Fruit fly (Drosophila melanogaster) whole organism, embryonic: ENCODE data around the gene CG5214.

Experiments used
- Atf6 ChIP-seq: fragments of 200-800 bp; sonication (Bioruptor generic); IDR thresholded peaks from 2 replicates; pipeline ENCODE4 v1.3.6; 2022; ENCODE audit warnings: missing biosample characterization, missing genetic modification characterization
- C15 ChIP-seq: fragments of 200-800 bp; sonication (Bioruptor generic); IDR thresholded peaks from 3 replicates; pipeline ENCODE4 v1.3.6; 2022; ENCODE audit warnings: missing biosample characterization, missing genetic modification characterization
- CG10209 ChIP-seq: fragments of 200-800 bp; sonication (Bioruptor generic); optimal IDR thresholded peaks from 3 replicates; lab custom pipeline; 2017; ENCODE audit warnings: missing biosample characterization, mild to moderate bottlenecking, missing genetic modification characterization, missing genetic modification reagents
- CG10366 ChIP-seq: fragments of 200-800 bp; sonication (Bioruptor generic); IDR thresholded peaks from 2 replicates; pipeline ENCODE4 v1.3.6; 2022; ENCODE audit warnings: missing biosample characterization, missing genetic modification characterization
- CG10979 ChIP-seq: fragments of 200-800 bp; sonication (Bioruptor generic); optimal IDR thresholded peaks from 2 replicates; lab custom pipeline; 2018; ENCODE audit warnings: missing biosample characterization, mild to moderate bottlenecking, missing genetic modification characterization, moderate library complexity
- CG1233 ChIP-seq: fragments of 200-800 bp; sonication (Bioruptor generic); optimal IDR thresholded peaks from 4 replicates; lab custom pipeline; 2018; ENCODE audit warnings: missing biosample characterization, mild to moderate bottlenecking, missing genetic modification characterization
- CG14014 ChIP-seq: fragments of 200-800 bp; sonication (Bioruptor generic); IDR thresholded peaks from 2 replicates; pipeline ENCODE4 v1.3.6; 2022; ENCODE audit warnings: missing biosample characterization, missing genetic modification characterization
- CG17186 ChIP-seq: fragments of 200-800 bp; sonication (Bioruptor generic); optimal IDR thresholded peaks from 3 replicates; lab custom pipeline; 2017; ENCODE audit warnings: missing biosample characterization, missing genetic modification reagents, missing genetic modification characterization
- CG17829 ChIP-seq: fragments of 200-800 bp; optimal IDR thresholded peaks from 2 replicates; lab custom pipeline; 2019; ENCODE audit warnings: missing biosample characterization, mild to moderate bottlenecking, missing genetic modification characterization, moderate library complexity
- CG18011 ChIP-seq: fragments of 200-800 bp; sonication (Bioruptor generic); optimal IDR thresholded peaks from 2 replicates; lab custom pipeline; 2017; ENCODE audit warnings: missing biosample characterization, missing genetic modification characterization, mild to moderate bottlenecking, moderate library complexity, missing genotype
- CG2889 ChIP-seq: fragments of 200-800 bp; sonication (Bioruptor generic); IDR thresholded peaks from 3 replicates; pipeline ENCODE4 v1.3.6; 2022; ENCODE audit warnings: missing biosample characterization, missing genetic modification characterization
- CG3407 ChIP-seq: fragments of 200-800 bp; sonication (Bioruptor generic); optimal IDR thresholded peaks from 2 replicates; lab custom pipeline; 2018; ENCODE audit warnings: missing biosample characterization, mild to moderate bottlenecking, missing genetic modification characterization
- CG4424 ChIP-seq: fragments of 200-800 bp; sonication (Bioruptor generic); optimal IDR thresholded peaks from 3 replicates; lab custom pipeline; 2016; ENCODE audit warnings: missing biosample characterization, missing genetic modification characterization
- CG4820 ChIP-seq: fragments of 200-800 bp; sonication (Bioruptor generic); optimal IDR thresholded peaks from 3 replicates; lab custom pipeline; 2016; ENCODE audit warnings: missing biosample characterization, missing genetic modification characterization
- CG6813 ChIP-seq: fragments of 200-800 bp; sonication (Bioruptor generic); optimal IDR thresholded peaks from 2 replicates; lab custom pipeline; 2017; ENCODE audit warnings: missing biosample characterization, missing genetic modification characterization, mild to moderate bottlenecking, moderate library complexity, missing genetic modification reagents
- CG7271 ChIP-seq: fragments of 200-800 bp; sonication (Bioruptor generic); optimal IDR thresholded peaks from 2 replicates; lab custom pipeline; 2018; ENCODE audit warnings: missing biosample characterization, mild to moderate bottlenecking, missing genetic modification characterization, moderate library complexity
- CHES-1-like ChIP-seq: fragments of 200-800 bp; sonication (Bioruptor generic); optimal IDR thresholded peaks from 2 replicates; lab custom pipeline; 2016; ENCODE audit warnings: missing biosample characterization, missing genetic modification characterization
- Camta ChIP-seq: fragments of 200-800 bp; sonication (Bioruptor generic); optimal IDR thresholded peaks from 2 replicates; lab custom pipeline; 2016; ENCODE audit warnings: missing biosample characterization, missing genetic modification characterization
- Dip2 ChIP-seq: fragments of 200-800 bp; sonication (Bioruptor generic); IDR thresholded peaks from 2 replicates; pipeline ENCODE4 v1.3.6; 2022; ENCODE audit warnings: missing biosample characterization, missing genetic modification characterization
- HLH4C ChIP-seq: fragments of 200-800 bp; sonication (Bioruptor generic); IDR thresholded peaks from 3 replicates; pipeline ENCODE4 v1.3.6; 2022; ENCODE audit warnings: missing biosample characterization, missing genetic modification characterization; ENCODE audit not compliant: partially characterized antibody
- Hmx ChIP-seq: fragments of 200-800 bp; sonication (Bioruptor generic); optimal IDR thresholded peaks from 2 replicates; lab custom pipeline; 2016; ENCODE audit warnings: missing biosample characterization, missing genetic modification characterization
- MESR4 ChIP-seq: fragments of 200-800 bp; sonication (Bioruptor generic); optimal IDR thresholded peaks from 2 replicates; lab custom pipeline; 2018; ENCODE audit warnings: missing biosample characterization, mild to moderate bottlenecking, missing genetic modification characterization, moderate library complexity
- MTF-1 ChIP-seq: fragments of 200-800 bp; sonication (Bioruptor generic); optimal IDR thresholded peaks from 2 replicates; lab custom pipeline; 2018; ENCODE audit warnings: missing biosample characterization, mild to moderate bottlenecking, missing genetic modification characterization, borderline replicate concordance
- Six4 ChIP-seq: fragments of 200-800 bp; sonication (Bioruptor generic); optimal IDR thresholded peaks from 2 replicates; lab custom pipeline; 2016; ENCODE audit warnings: missing biosample characterization, missing genetic modification characterization
- Sox100B ChIP-seq: fragments of 200-800 bp; sonication (Bioruptor generic); optimal IDR thresholded peaks from 3 replicates; lab custom pipeline; 2018; ENCODE audit warnings: missing biosample characterization, mild to moderate bottlenecking, missing genetic modification characterization
- Vsx1 ChIP-seq: fragments of 200-800 bp; sonication (Bioruptor generic); optimal IDR thresholded peaks from 2 replicates; lab custom pipeline; 2017; ENCODE audit warnings: missing biosample characterization, mild to moderate bottlenecking, missing genetic modification characterization, missing genetic modification reagents
- ac ChIP-seq: fragments of 200-800 bp; sonication (Bioruptor generic); optimal IDR thresholded peaks from 3 replicates; lab custom pipeline; 2017; ENCODE audit warnings: missing biosample characterization, mild to moderate bottlenecking, missing genetic modification characterization
- aop ChIP-seq: fragments of 200-800 bp; sonication (Bioruptor generic); IDR thresholded peaks from 2 replicates; pipeline ENCODE4 v1.3.6; 2022; ENCODE audit warnings: missing biosample characterization, missing genetic modification characterization
- ash1 ChIP-seq: fragments of 200-800 bp; sonication (Bioruptor generic); optimal IDR thresholded peaks from 2 replicates; lab custom pipeline; 2018; ENCODE audit warnings: missing biosample characterization, mild to moderate bottlenecking, missing genetic modification characterization
- bab2 ChIP-seq: fragments of 200-800 bp; sonication (Bioruptor generic); optimal IDR thresholded peaks from 2 replicates; lab custom pipeline; 2016; ENCODE audit warnings: missing biosample characterization, missing genetic modification characterization
- cato ChIP-seq: fragments of 200-800 bp; sonication (Bioruptor generic); optimal IDR thresholded peaks from 2 replicates; lab custom pipeline; 2016; ENCODE audit warnings: missing biosample characterization, missing genetic modification characterization, borderline replicate concordance
- corto ChIP-seq: fragments of 200-800 bp; sonication (Bioruptor generic); optimal IDR thresholded peaks from 2 replicates; lab custom pipeline; 2016; ENCODE audit warnings: missing biosample characterization, mild to moderate bottlenecking, missing genetic modification characterization, moderate library complexity
- fd64A ChIP-seq: fragments of 200-800 bp; sonication (Bioruptor generic); optimal IDR thresholded peaks from 3 replicates; lab custom pipeline; 2018; ENCODE audit warnings: missing biosample characterization, mild to moderate bottlenecking, missing genetic modification characterization
- grau ChIP-seq: fragments of 200-800 bp; optimal IDR thresholded peaks from 3 replicates; lab custom pipeline; 2019; ENCODE audit warnings: missing biosample characterization, mild to moderate bottlenecking, missing genetic modification characterization, moderate library complexity
- h ChIP-seq: fragments of >200 bp; optimal IDR thresholded peaks from 2 replicates; lab custom pipeline; 2017
- jing ChIP-seq: fragments of 200-800 bp; sonication (Bioruptor generic); optimal IDR thresholded peaks from 2 replicates; lab custom pipeline; 2018; ENCODE audit warnings: missing biosample characterization, mild to moderate bottlenecking, missing genetic modification characterization
- lilli ChIP-seq: fragments of 200-800 bp; sonication (Bioruptor generic); optimal IDR thresholded peaks from 3 replicates; lab custom pipeline; 2016; ENCODE audit warnings: missing biosample characterization, missing genetic modification characterization
- pita ChIP-seq: fragments of 200-800 bp; sonication (Bioruptor generic); optimal IDR thresholded peaks from 2 replicates; lab custom pipeline; 2017; ENCODE audit warnings: missing biosample characterization, mild to moderate bottlenecking, missing genetic modification characterization
- row ChIP-seq: fragments of 200-800 bp; sonication (Bioruptor generic); IDR thresholded peaks from 3 replicates; pipeline ENCODE4 v1.3.6; 2022; ENCODE audit warnings: missing biosample characterization, missing genetic modification characterization
- salm ChIP-seq: fragments of 200-800 bp; sonication (Bioruptor generic); optimal IDR thresholded peaks from 2 replicates; lab custom pipeline; 2018; ENCODE audit warnings: missing biosample characterization, mild to moderate bottlenecking, missing genetic modification characterization
- schlank ChIP-seq: fragments of 200-800 bp; sonication (Bioruptor generic); optimal IDR thresholded peaks from 2 replicates; lab custom pipeline; 2018; ENCODE audit warnings: missing biosample characterization, mild to moderate bottlenecking, missing genetic modification characterization
- sens ChIP-seq: fragments of 200-800 bp; sonication (Bioruptor generic); peaks from one replicate; lab custom pipeline; 2016; ENCODE audit warnings: missing biosample characterization, missing genetic modification characterization
- seq ChIP-seq: fragments of 200-800 bp; sonication (Bioruptor generic); IDR thresholded peaks from 2 replicates; pipeline ENCODE4 v1.3.6; 2022; ENCODE audit warnings: missing biosample characterization, missing genetic modification characterization
- shn ChIP-seq: fragments of 200-800 bp; sonication (Bioruptor generic); optimal IDR thresholded peaks from 3 replicates; lab custom pipeline; 2016; ENCODE audit warnings: missing biosample characterization, missing genetic modification characterization
- so ChIP-seq: fragments of 200-800 bp; sonication (Bioruptor generic); IDR thresholded peaks from 3 replicates; pipeline ENCODE4 v1.3.6; 2022; ENCODE audit warnings: missing biosample characterization, missing genetic modification characterization
- ssp ChIP-seq: fragments of 200-800 bp; sonication (Bioruptor generic); IDR thresholded peaks from 2 replicates; pipeline ENCODE4 v1.3.6; 2022; ENCODE audit warnings: missing biosample characterization, missing genetic modification characterization
- stc ChIP-seq: fragments of 200-800 bp; sonication (Bioruptor generic); IDR thresholded peaks from 2 replicates; pipeline ENCODE4 v1.3.6; 2022; ENCODE audit warnings: missing biosample characterization, missing genetic modification characterization
- tio ChIP-seq: fragments of 200-800 bp; sonication (Bioruptor generic); optimal IDR thresholded peaks from 2 replicates; lab custom pipeline; 2017; ENCODE audit warnings: missing biosample characterization, missing genetic modification characterization, inconsistent platforms
- tll ChIP-seq, 2 experiments: fragments of 200-800 bp in 1 of 2; fragments of >200 bp in 1 of 2; sonication (Bioruptor generic) in 1 of 2; optimal IDR thresholded peaks; 2 replicates each; lab custom pipeline; 2017 to 2019; ENCODE audit warnings: missing biosample characterization in 2 of 2, missing genetic modification characterization in 2 of 2, mild to moderate bottlenecking in 1 of 2, moderate library complexity in 1 of 2
- tup ChIP-seq: fragments of 200-800 bp; sonication (Bioruptor generic); optimal IDR thresholded peaks from 2 replicates; lab custom pipeline; 2016; ENCODE audit warnings: missing biosample characterization, mild to moderate bottlenecking, missing genetic modification characterization, moderate library complexity
- unc-4 ChIP-seq: fragments of 200-800 bp; sonication (Bioruptor generic); IDR thresholded peaks from 2 replicates; pipeline ENCODE4 v1.3.6; 2022; ENCODE audit warnings: missing biosample characterization, missing genetic modification characterization; ENCODE audit not compliant: partially characterized antibody
- vvl ChIP-seq: fragments of 200-800 bp; sonication (Bioruptor generic); IDR thresholded peaks from 2 replicates; pipeline ENCODE4 v1.3.6; 2022; ENCODE audit warnings: missing biosample characterization, missing genetic modification characterization

The CG5214 gene

DNA sequence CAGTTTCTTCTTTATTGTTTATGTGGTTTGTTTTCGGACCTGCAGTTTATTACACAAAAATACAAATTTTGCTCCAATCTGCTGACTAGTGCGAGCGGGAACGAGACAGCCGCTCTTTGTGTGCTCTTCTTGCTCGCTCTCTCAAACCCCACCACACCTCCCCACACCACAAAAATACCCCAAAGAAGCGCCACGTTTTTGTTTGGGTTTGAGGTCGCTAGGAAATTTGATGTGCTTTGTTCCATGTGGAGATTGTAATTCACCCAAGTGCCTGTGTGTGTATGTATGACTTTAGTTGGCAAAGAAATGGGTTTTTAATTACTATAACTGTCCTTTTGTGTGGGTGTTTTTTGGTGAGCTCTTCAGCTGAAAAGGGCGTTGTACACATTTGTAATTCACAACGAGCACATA is 46.0 kb upstream of the CG5214 start (continued):
- TF ChIP-seq pita (no peak), CG2889 (no peak), CG6813 (GFP tag; lab: Kevin White, UChicago) (no peak), grau (tag; lab: Kevin White, UChicago) (peak; percentile 15), MTF-1 (peak; percentile 4), Sox100B (GFP tag; lab: Kevin White, UChicago) (no peak), ssp (GFP tag; lab: Robert Waterston, UW) (no peak), seq (GFP tag; lab: Robert Waterston, UW) (no peak), CG4424 (GFP tag; lab: Kevin White, UChicago) (no peak), cato (GFP tag; lab: Kevin White, UChicago) (no peak), stc (GFP tag; lab: Robert Waterston, UW) (no peak), tup (GFP tag; lab: Kevin White, UChicago) (no peak), Vsx1 (GFP tag; lab: Kevin White, UChicago) (no peak), Dip2 (GFP tag; lab: Robert Waterston, UW) (no peak), lilli (GFP tag; lab: Kevin White, UChicago) (no peak), corto (GFP tag; lab: Kevin White, UChicago) (no peak), tio (GFP tag; lab: Kevin White, UChicago) (no peak), MESR4 (no peak), Camta (GFP tag; lab: Kevin White, UChicago) (no peak), tll (GFP tag; optimal IDR thresholded peaks at IDR 0.05; lab: Kevin White, UChicago) (no peak), CG10979 (no peak), CG10366 (GFP tag; lab: Robert Waterston, UW) (no peak), ac (GFP tag; lab: Kevin White, UChicago) (no peak), CG17186 (GFP tag; lab: Kevin White, UChicago) (no peak), CG4820 (GFP tag; lab: Kevin White, UChicago) (no peak), HLH4C (GFP tag; lab: Robert Waterston, UW) (0 out of 3 replicates have a peak, but pooled peaks have one; percentile 12), aop (GFP tag; lab: Robert Waterston, UW) (no peak), salm (tag; lab: Kevin White, UChicago) (no peak), CG7271 (tag; lab: Kevin White, UChicago) (no peak), vvl (peak; percentile 46; the same call in 1 of the 2 replicates), h (lab: Kevin White, UChicago) (no peak), bab2 (no peak), fd64A (GFP tag; lab: Kevin White, UChicago) (no peak), C15 (GFP tag; lab: Robert Waterston, UW) (no peak), Hmx (GFP tag; lab: Kevin White, UChicago) (no peak), Atf6 (GFP tag; lab: Robert Waterston, UW) (no peak), jing (no peak), schlank (tag; lab: Kevin White, UChicago) (no peak), CG1233 (GFP tag; lab: Kevin White, UChicago) (no peak), Six4 (GFP tag; lab: Kevin White, UChicago) (no peak), so (GFP tag; lab: Robert Waterston, UW) (no peak), CG17829 (tag; lab: Kevin White, UChicago) (no peak), CG14014 (GFP tag; lab: Robert Waterston, UW) (peak; percentile 46; the same call in 1 of the 2 replicates), CG10209 (GFP tag; lab: Kevin White, UChicago) (no peak), sens (GFP tag; lab: Kevin White, UChicago) (peak; percentile 56), CG3407 (no peak), unc-4 (GFP tag; lab: Robert Waterston, UW) (no peak), CG18011 (GFP tag; lab: Kevin White, UChicago) (no peak), row (peak; percentile 70), CHES-1-like (GFP tag; lab: Kevin White, UChicago) (no peak), shn (GFP tag; lab: Kevin White, UChicago) (no peak), ash1 (GFP tag; lab: Kevin White, UChicago) (no peak)
